Worm (Caenorhabditis elegans): ENCODE results near the gene Y116A8C.40.

DNA sequence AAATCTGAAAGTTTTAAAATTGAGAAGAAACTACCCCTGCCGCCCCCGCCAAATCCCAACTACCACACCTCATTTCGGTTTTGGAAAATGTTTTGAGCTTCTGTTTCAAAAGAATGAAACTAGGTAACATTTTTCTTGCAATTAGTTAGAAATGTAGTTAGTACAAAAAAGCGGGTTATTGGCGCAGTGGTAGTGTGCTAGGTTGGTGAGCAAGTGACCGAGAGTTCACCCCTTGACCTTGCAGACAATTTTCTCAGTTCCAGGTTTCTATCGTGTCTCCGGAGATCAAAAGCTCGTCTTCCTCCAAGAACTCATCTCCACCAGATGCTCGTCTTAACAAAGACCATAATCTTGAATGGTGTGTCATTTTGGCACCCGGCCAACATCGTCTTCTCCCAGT, 38.4 kb upstream of the Y116A8C.40 start:
- TF ChIP-seq nhr-120 (GFP tag; IDR thresholded peaks at IDR 0.05) (no peak), rec-8 (tag; optimal IDR thresholded peaks at IDR 0.05) (no peak), F39B2.1 (GFP tag; IDR thresholded peaks at IDR 0.05) (no peak), nhr-179 (tag; optimal IDR thresholded peaks at IDR 0.05) (no peak), let-526 (GFP tag; IDR thresholded peaks at IDR 0.05) (no peak)

All from whole organism, young adult.